Worm (Caenorhabditis elegans) whole organism, L2 larva: ENCODE results near the gene frpr-21.
A peak's percentile ranks its signal among the peaks of the same experiment; 100 is the strongest.

Source experiments
- C34F6.9 ChIP-seq: fragments of 150-350 bp; optimal IDR thresholded peaks from 2 replicates; lab custom pipeline; 2014; ENCODE audit warnings: missing biosample characterization, missing genetic modification characterization
- ZK546.5 ChIP-seq: sonication (generic microtip); optimal IDR thresholded peaks from 2 replicates; lab custom pipeline; 2017; ENCODE audit warnings: missing biosample characterization, missing genetic modification characterization
- alr-1 ChIP-seq: fragments of 150-350 bp; optimal IDR thresholded peaks from 2 replicates; lab custom pipeline; 2014; ENCODE audit warnings: missing biosample characterization, missing genetic modification characterization
- ama-1 ChIP-seq: fragments of 150-350 bp; optimal IDR thresholded peaks from 2 replicates; lab custom pipeline; 2018; ENCODE audit warnings: inconsistent platforms
- ceh-16 ChIP-seq: fragments of 150-350 bp; optimal IDR thresholded peaks from 2 replicates; lab custom pipeline; 2014; ENCODE audit warnings: missing biosample characterization, missing genetic modification characterization
- crh-2 ChIP-seq: sonication (generic microtip); optimal IDR thresholded peaks from 2 replicates; lab custom pipeline; 2017; ENCODE audit warnings: missing biosample characterization, missing genetic modification characterization
- dmd-4 ChIP-seq: sonication (generic microtip); optimal IDR thresholded peaks from 2 replicates; lab custom pipeline; 2017; ENCODE audit warnings: missing biosample characterization, missing genetic modification characterization
- egl-27 ChIP-seq: sonication (generic microtip); optimal IDR thresholded peaks from 3 replicates; lab custom pipeline; 2017; ENCODE audit warnings: missing biosample characterization, missing genetic modification reagents, missing genetic modification characterization
- elt-1 ChIP-seq: fragments of 150-350 bp; optimal IDR thresholded peaks from 2 replicates; lab custom pipeline; 2014; ENCODE audit warnings: missing biosample characterization, missing genetic modification characterization
- fos-1 ChIP-seq: fragments of 150-350 bp; optimal IDR thresholded peaks from 2 replicates; lab custom pipeline; 2014; ENCODE audit warnings: missing biosample characterization, missing genetic modification characterization
- gmeb-1 ChIP-seq: fragments of 150-350 bp; optimal IDR thresholded peaks from 2 replicates; lab custom pipeline; 2014; ENCODE audit warnings: missing biosample characterization, missing genetic modification characterization
- lin-11 ChIP-seq: fragments of 150-350 bp; sonication (generic microtip); optimal IDR thresholded peaks from 2 replicates; lab custom pipeline; 2014; ENCODE audit warnings: missing biosample characterization, missing genetic modification characterization, inconsistent platforms, mixed read lengths
- lin-13 ChIP-seq: fragments of 150-350 bp; optimal IDR thresholded peaks from 2 replicates; lab custom pipeline; 2014; ENCODE audit warnings: missing biosample characterization, missing genetic modification reagents, missing genetic modification characterization
- lsy-2 ChIP-seq, 2 experiments: fragments of 150-350 bp in 1 of 2; sonication (generic microtip) in 1 of 2; optimal IDR thresholded peaks; 2 replicates each; lab custom pipeline; 2014 to 2017; ENCODE audit warnings: missing biosample characterization in 2 of 2, missing genetic modification characterization in 2 of 2
- mab-5 ChIP-seq: fragments of 150-350 bp; optimal IDR thresholded peaks from 2 replicates; lab custom pipeline; 2014; ENCODE audit warnings: missing biosample characterization, missing genetic modification characterization
- mbf-1 ChIP-seq: sonication (generic microtip); optimal IDR thresholded peaks from 2 replicates; lab custom pipeline; 2017; ENCODE audit warnings: missing biosample characterization, missing genetic modification characterization
- nhr-11 ChIP-seq: fragments of 150-350 bp; optimal IDR thresholded peaks from 2 replicates; lab custom pipeline; 2014; ENCODE audit warnings: missing biosample characterization, missing genetic modification characterization
- nhr-129 ChIP-seq: fragments of 150-350 bp; optimal IDR thresholded peaks from 2 replicates; lab custom pipeline; 2014; ENCODE audit warnings: missing biosample characterization, missing genetic modification characterization
- nhr-21 ChIP-seq: fragments of 150-350 bp; optimal IDR thresholded peaks from 2 replicates; lab custom pipeline; 2014; ENCODE audit warnings: missing biosample characterization, missing genetic modification characterization
- nhr-23 ChIP-seq: fragments of 150-350 bp; optimal IDR thresholded peaks from 2 replicates; lab custom pipeline; 2014; ENCODE audit warnings: missing biosample characterization, missing genetic modification reagents, missing genetic modification characterization
- nhr-237 ChIP-seq: fragments of 150-350 bp; optimal IDR thresholded peaks from 2 replicates; lab custom pipeline; 2014; ENCODE audit warnings: missing biosample characterization, missing genetic modification characterization
- nhr-25 ChIP-seq: fragments of 150-350 bp; sonication (generic microtip); optimal IDR thresholded peaks from 3 replicates; lab custom pipeline; 2014; ENCODE audit warnings: missing biosample characterization, missing genetic modification characterization
- nhr-6 ChIP-seq: fragments of 150-350 bp; optimal IDR thresholded peaks from 2 replicates; lab custom pipeline; 2014; ENCODE audit warnings: missing biosample characterization, missing genetic modification characterization
- nhr-77 ChIP-seq: fragments of 150-350 bp; optimal IDR thresholded peaks from 2 replicates; lab custom pipeline; 2014; ENCODE audit warnings: missing biosample characterization, missing genetic modification characterization
- skn-1 ChIP-seq: sonication (generic microtip); optimal IDR thresholded peaks from 2 replicates; lab custom pipeline; 2017; ENCODE audit warnings: missing biosample characterization, missing genetic modification characterization
- sma-3 ChIP-seq: sonication (generic microtip); optimal IDR thresholded peaks from 2 replicates; lab custom pipeline; 2016; ENCODE audit warnings: missing genetic modification reagents, missing genetic modification characterization, missing compliant biosample characterization
- sma-9 ChIP-seq, 2 experiments: fragments of 150-350 bp in 1 of 2; sonication (generic microtip) in 1 of 2; optimal IDR thresholded peaks; 2 replicates each; lab custom pipeline; 2014 to 2016; ENCODE audit warnings: missing genetic modification characterization in 2 of 2, mild to moderate bottlenecking in 1 of 2, missing biosample characterization in 1 of 2, missing compliant biosample characterization in 1 of 2, missing genetic modification reagents in 1 of 2, moderate library complexity in 1 of 2
- snpc-4 ChIP-seq: fragments of 150-350 bp; optimal IDR thresholded peaks from 2 replicates; lab custom pipeline; 2014; ENCODE audit warnings: missing biosample characterization, missing genetic modification characterization
- unc-39 ChIP-seq: fragments of 150-350 bp; optimal IDR thresholded peaks from 2 replicates; lab custom pipeline; 2014; ENCODE audit warnings: missing biosample characterization, missing genetic modification characterization
- unc-55 ChIP-seq: fragments of 150-350 bp; sonication (generic microtip); optimal IDR thresholded peaks from 3 replicates; lab custom pipeline; 2014; ENCODE audit warnings: missing biosample characterization, missing genetic modification reagents, missing genetic modification characterization
- zag-1 ChIP-seq: fragments of 150-350 bp; optimal IDR thresholded peaks from 2 replicates; lab custom pipeline; 2014; ENCODE audit warnings: missing biosample characterization, missing genetic modification characterization
- ztf-1 ChIP-seq: fragments of 200-800 bp; sonication (Bioruptor generic); conservative IDR thresholded peaks from 2 replicates; pipeline ENCODE4 v1.3.6; 2022; ENCODE audit warnings: missing genetic modification characterization, missing compliant biosample characterization
- ztf-11 ChIP-seq: sonication (generic microtip); optimal IDR thresholded peaks from 2 replicates; lab custom pipeline; 2017; ENCODE audit warnings: missing biosample characterization, missing genetic modification characterization
- ztf-4 ChIP-seq: fragments of 150-350 bp; optimal IDR thresholded peaks from 2 replicates; lab custom pipeline; 2014; ENCODE audit warnings: missing biosample characterization, missing genetic modification characterization

frpr-21 gene

ce11 chrII:10461207-10461606, 39.4 kb upstream of the frpr-21 start, which contains the start of gene ZK673.5:
Gene ZK673.5 (plus strand): TSS chrII:10461507.
- TF ChIP-seq ceh-16: no peak
- TF ChIP-seq nhr-11 (tag; lab: Kevin White, UChicago): no peak
- TF ChIP-seq zag-1: no peak
- TF ChIP-seq elt-1 (tag; lab: Kevin White, UChicago): no peak
- no peak for TF ChIP-seq skn-1 (tag; lab: Kevin White, UChicago)
- TF ChIP-seq nhr-237: no peak
- TF ChIP-seq nhr-23: no peak
- TF ChIP-seq egl-27 (tag; lab: Kevin White, UChicago): no peak

ce11 chrII:10456979-10457378, 35.1 kb upstream of the frpr-21 start, which contains the start of gene ZK673.11:
Gene ZK673.11 (plus strand): TSS chrII:10457279.
- TF ChIP-seq mbf-1: no peak
- no peak for TF ChIP-seq alr-1
- no peak for TF ChIP-seq ztf-1
- TF ChIP-seq lsy-2 (tag; optimal IDR thresholded peaks at IDR 0.05; lab: Kevin White, UChicago): no peak
- TF ChIP-seq lin-11 (tag; lab: Kevin White, UChicago): no peak
- TF ChIP-seq gmeb-1 (tag; lab: Kevin White, UChicago): no peak
- no peak for TF ChIP-seq nhr-77 (tag; lab: Kevin White, UChicago)
- TF ChIP-seq mab-5 (tag; lab: Kevin White, UChicago): no peak
- TF ChIP-seq ztf-4 (tag; lab: Kevin White, UChicago): no peak

- no peak for TF ChIP-seq mab-5 (tag; lab: Kevin White, UChicago)
- no peak for TF ChIP-seq fos-1 (tag; lab: Kevin White, UChicago)
- TF ChIP-seq crh-2 (tag; lab: Kevin White, UChicago): no peak
- no peak for TF ChIP-seq nhr-23
- TF ChIP-seq lin-13 (GFP tag; lab: Kevin White, UChicago): no peak
- no peak for TF ChIP-seq unc-55 (GFP tag; lab: Kevin White, UChicago)
- TF ChIP-seq dmd-4: no peak
- no peak for TF ChIP-seq skn-1 (tag; lab: Kevin White, UChicago)
- TF ChIP-seq elt-1 (tag; lab: Kevin White, UChicago): no peak
Measured at ce11 chrII:10452620-10453019, 30.8 kb upstream of the frpr-21 start, which contains the start of gene ZK673.4. Gene ZK673.4 (plus strand): TSS chrII:10452920.

DNA sequence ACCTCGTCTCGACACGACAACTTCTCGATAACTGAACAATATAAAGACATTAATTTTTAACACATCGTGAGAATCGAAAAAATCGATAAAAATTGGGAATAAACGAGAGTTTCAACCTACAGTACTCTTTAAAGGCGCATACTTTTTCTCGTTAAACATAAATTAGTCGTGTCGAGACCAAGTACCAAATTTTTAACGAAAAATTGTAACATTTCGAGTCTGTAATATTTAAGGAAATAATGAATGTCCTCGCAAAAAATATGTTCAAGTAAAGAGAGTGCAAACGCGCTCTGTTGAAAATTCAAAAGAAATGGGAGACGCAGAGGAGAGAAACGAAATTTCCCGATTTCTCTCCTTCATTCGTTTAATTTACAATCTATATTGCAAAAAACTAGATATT, 28.5 kb upstream of the frpr-21 start:
- TF ChIP-seq lsy-2 (tag; optimal IDR thresholded peaks at IDR 0.05; lab: Kevin White, UChicago) (peak in 1 of 2 experiments; percentile 28), ztf-11 (tag; lab: Kevin White, UChicago) (no peak), nhr-21 (tag; lab: Kevin White, UChicago) (peak; percentile 24), nhr-25 (peak; percentile 36), nhr-129 (tag; lab: Kevin White, UChicago) (peak; percentile 0), ZK546.5 (tag; lab: Kevin White, UChicago) (no peak), snpc-4 (tag; lab: Kevin White, UChicago) (no peak), unc-39 (no peak), crh-2 (tag; lab: Kevin White, UChicago) (peak; percentile 23), C34F6.9 (peak; percentile 49), ztf-4 (tag; lab: Kevin White, UChicago) (peak; percentile 60), ceh-16 (no peak), fos-1 (tag; lab: Kevin White, UChicago) (no peak), sma-9 (GFP tag; optimal IDR thresholded peaks at IDR 0.05; lab: Kevin White, UChicago) (peak; percentile 12), sma-9 (tag; optimal IDR thresholded peaks at IDR 0.05; lab: Kevin White, UChicago) (no peak), unc-55 (GFP tag; lab: Kevin White, UChicago) (peak; percentile 14), nhr-6 (tag; lab: Kevin White, UChicago) (peak; percentile 15)

DNA sequence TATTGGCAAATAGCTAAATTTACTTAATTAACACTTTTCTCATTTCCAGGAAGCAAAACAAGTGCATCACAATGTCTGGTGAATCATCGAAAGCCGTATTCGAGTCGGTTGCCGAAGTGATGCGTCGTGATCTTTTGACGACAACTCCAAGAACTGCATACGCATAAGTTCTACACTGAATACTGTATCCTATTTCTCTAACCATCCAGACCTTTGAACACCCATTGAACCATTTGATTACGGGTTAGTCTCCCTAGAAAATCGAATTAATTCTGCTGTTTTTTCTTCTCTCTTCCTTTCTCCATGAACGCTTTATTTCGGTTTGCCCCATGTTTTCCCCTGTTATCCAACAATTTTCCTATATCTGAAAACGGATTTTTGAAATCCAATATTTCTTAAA, 27.9 kb upstream of the frpr-21 start, which contains the start of gene lin-56:
Gene lin-56, plus strand, starts transcription at position 301 of the 400 bp plus-strand sequence.
- no peak for TF ChIP-seq mbf-1
- TF ChIP-seq ztf-1: no peak
- TF ChIP-seq nhr-6 (tag; lab: Kevin White, UChicago): no peak
- no peak for TF ChIP-seq sma-3
- TF ChIP-seq ama-1 (lab: Kevin White, UChicago): no peak
